Worm (Caenorhabditis elegans) whole organism, mixed stage, embryonic: ENCODE results near the gene C01G10.7.

Experiments used
- drap-1 ChIP-seq: fragments of 200-800 bp; sonication (Bioruptor generic); optimal IDR thresholded peaks from 3 replicates; lab custom pipeline; 2018; ENCODE audit warnings: mild to moderate bottlenecking, missing genetic modification characterization, missing compliant biosample characterization
- sem-2 ChIP-seq: fragments of 200-800 bp; sonication (Bioruptor generic); optimal IDR thresholded peaks from 2 replicates; lab custom pipeline; 2018; ENCODE audit warnings: mild to moderate bottlenecking, missing genetic modification characterization, missing compliant biosample characterization

DNA sequence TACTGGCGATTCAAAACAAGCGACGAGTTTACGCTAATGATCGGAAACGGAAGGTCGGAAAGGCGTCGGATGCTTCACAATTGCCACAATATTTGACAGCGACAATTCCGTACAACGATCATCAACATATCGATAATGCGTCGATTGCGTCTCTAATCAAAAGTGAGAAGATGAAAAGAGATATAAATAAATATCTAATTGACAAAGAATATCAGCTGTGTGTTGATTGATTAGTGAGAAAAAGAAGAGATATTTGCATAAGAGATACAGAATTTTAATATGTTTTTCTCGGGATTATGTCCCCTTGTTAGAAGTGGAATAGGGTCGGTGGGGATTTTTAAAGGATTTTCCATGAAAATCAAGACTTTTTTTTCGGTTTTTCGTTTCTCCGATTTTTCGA is 7.0 kb upstream of the C01G10.7 start:
- TF ChIP-seq drap-1 (GFP tag; lab: Kevin White, UChicago) (no peak), sem-2 (GFP tag; lab: Kevin White, UChicago) (no peak)
